Worm (Caenorhabditis elegans): ENCODE data around the gene lim-6.

DNA sequence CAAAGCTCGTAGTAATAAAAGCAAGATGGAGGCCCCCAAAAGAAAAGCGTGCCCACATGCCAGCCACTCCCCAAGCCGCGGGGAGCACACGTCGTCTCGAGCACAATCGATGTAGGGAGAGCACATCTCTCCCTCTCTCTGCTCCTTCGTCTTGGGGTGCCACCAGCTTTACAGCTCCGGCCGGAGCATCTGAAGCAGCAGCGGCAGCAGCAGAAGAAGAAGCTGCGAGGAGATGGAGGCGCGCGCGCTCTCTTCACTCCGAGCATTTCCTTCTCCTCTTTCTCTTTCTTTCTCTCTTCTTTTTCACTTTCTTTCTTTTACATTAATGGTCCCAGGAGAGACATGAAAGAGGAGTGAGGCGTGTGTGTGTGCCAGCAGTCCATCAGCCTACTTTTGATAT lies 8.2 kb upstream of the lim-6 start:
- peak; percentile 84 for TF ChIP-seq him-1 (tag; optimal IDR thresholded peaks at IDR 0.05)
- TF ChIP-seq W03F9.2 (tag; optimal IDR thresholded peaks at IDR 0.05), result no peak
- TF ChIP-seq dao-5 (tag; optimal IDR thresholded peaks at IDR 0.05), result no peak
